Worm (Caenorhabditis elegans) whole organism, late embryonic: ENCODE results near the gene srw-91.

Experiments
- K09A11.1 ChIP-seq: sonication (generic microtip); optimal IDR thresholded peaks from 2 replicates; lab custom pipeline; 2017; ENCODE audit warnings: antibody characterized with exemption, mild to moderate bottlenecking, missing genetic modification characterization, missing compliant biosample characterization; ENCODE audit not compliant: insufficient read depth
- Y22D7AL.16 ChIP-seq: sonication (generic microtip); optimal IDR thresholded peaks from 2 replicates; lab custom pipeline; 2016; ENCODE audit warnings: missing genetic modification characterization, missing compliant biosample characterization
- ama-1 ChIP-seq: fragments of 150-350 bp; optimal IDR thresholded peaks from 2 replicates; lab custom pipeline; 2014
- ceh-24 ChIP-seq: sonication (generic microtip); optimal IDR thresholded peaks from 2 replicates; lab custom pipeline; 2016; ENCODE audit warnings: mild to moderate bottlenecking, missing genetic modification characterization, missing compliant biosample characterization
- ceh-9 ChIP-seq: sonication (generic microtip); optimal IDR thresholded peaks from 2 replicates; lab custom pipeline; 2016; ENCODE audit warnings: mild to moderate bottlenecking, missing genetic modification characterization, inconsistent platforms, missing compliant biosample characterization
- ets-4 ChIP-seq: sonication (generic microtip); optimal IDR thresholded peaks from 2 replicates; lab custom pipeline; 2016; ENCODE audit warnings: missing genetic modification characterization, missing compliant biosample characterization
- lin-11 ChIP-seq: fragments of 200-800 bp; sonication (Bioruptor generic); optimal IDR thresholded peaks from 2 replicates; lab custom pipeline; 2018; ENCODE audit warnings: mild to moderate bottlenecking, missing genetic modification characterization, missing compliant biosample characterization
- nhr-11 ChIP-seq: fragments of 150-350 bp; optimal IDR thresholded peaks from 2 replicates; lab custom pipeline; 2014; ENCODE audit warnings: missing biosample characterization, missing genetic modification characterization
- pqm-1 ChIP-seq: sonication (generic microtip); optimal IDR thresholded peaks from 2 replicates; lab custom pipeline; 2016; ENCODE audit warnings: missing genetic modification characterization, missing compliant biosample characterization
- rnt-1 ChIP-seq: sonication (generic microtip); optimal IDR thresholded peaks from 2 replicates; lab custom pipeline; 2016; ENCODE audit warnings: missing genetic modification characterization, missing compliant biosample characterization
- tbx-2 ChIP-seq: sonication (generic microtip); optimal IDR thresholded peaks from 2 replicates; lab custom pipeline; 2016; ENCODE audit warnings: missing genetic modification characterization, missing compliant biosample characterization
- unc-55 ChIP-seq: sonication (generic microtip); optimal IDR thresholded peaks from 2 replicates; lab custom pipeline; 2017; ENCODE audit warnings: missing biosample characterization, missing genetic modification reagents, missing genetic modification characterization

DNA sequence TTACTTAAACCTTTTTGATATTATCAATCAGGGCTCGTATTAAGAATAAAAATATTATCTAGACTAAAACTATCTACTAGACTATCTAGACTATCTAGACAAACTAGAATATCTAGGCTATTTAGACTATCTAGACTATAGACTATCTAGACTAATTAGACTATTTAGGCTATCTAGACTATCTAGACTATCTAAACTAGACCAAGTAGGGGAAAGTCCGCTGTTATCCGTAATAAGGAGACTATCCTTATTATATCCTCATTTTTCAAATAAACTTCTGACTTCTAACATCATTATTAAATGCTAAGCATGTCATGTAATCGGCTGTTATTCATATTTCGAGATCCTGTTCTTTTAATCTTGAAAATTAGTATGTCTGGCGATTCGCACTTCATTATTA, 41.3 kb upstream of the srw-91 start, which contains the start of gene srw-101:
- TF ChIP-seq nhr-11 (no peak), Y22D7AL.16 (tag; lab: Kevin White, UChicago) (no peak), pqm-1 (no peak), ceh-9 (no peak), lin-11 (no peak), K09A11.1 (tag; lab: Kevin White, UChicago) (no peak), tbx-2 (no peak), rnt-1 (tag; lab: Kevin White, UChicago) (no peak), ceh-24 (tag; lab: Kevin White, UChicago) (no peak), ets-4 (tag; lab: Kevin White, UChicago) (no peak), unc-55 (GFP tag; lab: Kevin White, UChicago) (no peak), ama-1 (lab: Kevin White, UChicago) (no peak)
